Fruit fly (Drosophila melanogaster) whole organism, pupa: ENCODE results near the gene CG17118.

Experiments
- CG10348 ChIP-seq: fragments of 200-800 bp; sonication (Bioruptor generic); IDR thresholded peaks from 2 replicates; pipeline ENCODE4 v1.3.6; 2022; ENCODE audit warnings: missing biosample characterization, missing genetic modification characterization
- CG12605 ChIP-seq: fragments of 200-800 bp; sonication (Bioruptor generic); IDR thresholded peaks from 2 replicates; pipeline ENCODE4 v1.3.6; 2022; ENCODE audit warnings: missing biosample characterization, missing genetic modification characterization
- CG13204 ChIP-seq: fragments of 200-800 bp; sonication (Bioruptor generic); optimal IDR thresholded peaks from 2 replicates; lab custom pipeline; 2018; ENCODE audit warnings: missing biosample characterization, mild to moderate bottlenecking, missing genetic modification characterization, moderate library complexity
- CG14655 ChIP-seq: fragments of 200-800 bp; sonication (Bioruptor generic); optimal IDR thresholded peaks from 3 replicates; lab custom pipeline; 2017; ENCODE audit warnings: mild to moderate bottlenecking, missing biosample characterization, missing genetic modification reagents, missing genetic modification characterization
- CG15710 ChIP-seq: fragments of 200-800 bp; sonication (Bioruptor generic); optimal IDR thresholded peaks from 2 replicates; lab custom pipeline; 2018; ENCODE audit warnings: missing biosample characterization, mild to moderate bottlenecking, missing genetic modification characterization, moderate library complexity
- CG17806 ChIP-seq: fragments of 200-800 bp; sonication (Bioruptor generic); optimal IDR thresholded peaks from 2 replicates; lab custom pipeline; 2018; ENCODE audit warnings: missing biosample characterization, mild to moderate bottlenecking, missing genetic modification characterization, moderate library complexity
- CG32121 ChIP-seq: fragments of 200-800 bp; sonication (Bioruptor generic); IDR thresholded peaks from 2 replicates; pipeline ENCODE4 v1.3.6; 2022; ENCODE audit warnings: missing biosample characterization, missing genetic modification characterization
- CG34367 ChIP-seq: fragments of 200-800 bp; sonication (Bioruptor generic); optimal IDR thresholded peaks from 2 replicates; lab custom pipeline; 2018; ENCODE audit warnings: missing biosample characterization, mild to moderate bottlenecking, missing genetic modification characterization
- CG4496 ChIP-seq: fragments of 200-800 bp; sonication (Bioruptor generic); IDR thresholded peaks from 3 replicates; pipeline ENCODE4 v1.3.6; 2022; ENCODE audit warnings: missing biosample characterization, missing genetic modification characterization
- CG8159 ChIP-seq: fragments of 200-800 bp; sonication (Bioruptor generic); optimal IDR thresholded peaks from 3 replicates; lab custom pipeline; 2018; ENCODE audit warnings: missing biosample characterization, mild to moderate bottlenecking, missing genetic modification characterization, moderate library complexity
- CG8301 ChIP-seq: fragments of 200-800 bp; sonication (Bioruptor generic); optimal IDR thresholded peaks from 2 replicates; lab custom pipeline; 2018; ENCODE audit warnings: missing biosample characterization, mild to moderate bottlenecking, missing genetic modification characterization
- CG9948 ChIP-seq: fragments of 200-800 bp; sonication (Bioruptor generic); optimal IDR thresholded peaks from 2 replicates; lab custom pipeline; 2018; ENCODE audit warnings: missing biosample characterization, mild to moderate bottlenecking, missing genetic modification characterization, moderate library complexity
- D1 ChIP-seq: fragments of 200-800 bp; sonication (Bioruptor generic); optimal IDR thresholded peaks from 2 replicates; lab custom pipeline; 2018; ENCODE audit warnings: missing biosample characterization, mild to moderate bottlenecking, missing genetic modification characterization, moderate library complexity
- EcR ChIP-seq: fragments of 200-800 bp; sonication (Bioruptor generic); optimal IDR thresholded peaks from 3 replicates; lab custom pipeline; 2019; ENCODE audit warnings: missing biosample characterization, missing genetic modification characterization, mild to moderate bottlenecking, moderate library complexity, missing genetic modification reagents
- Ets98B ChIP-seq: fragments of 200-800 bp; sonication (Bioruptor generic); IDR thresholded peaks from 2 replicates; pipeline ENCODE4 v1.3.6; 2022; ENCODE audit warnings: missing biosample characterization, missing genetic modification characterization
- Pif1A ChIP-seq: fragments of 200-800 bp; sonication (Bioruptor generic); optimal IDR thresholded peaks from 3 replicates; lab custom pipeline; 2016; ENCODE audit warnings: missing biosample characterization, missing genetic modification characterization
- Pif1B ChIP-seq: fragments of 200-800 bp; sonication (Bioruptor generic); optimal IDR thresholded peaks from 3 replicates; lab custom pipeline; 2016; ENCODE audit warnings: missing biosample characterization, missing genetic modification characterization
- Snoo ChIP-seq: fragments of 200-800 bp; sonication (Bioruptor generic); optimal IDR thresholded peaks from 3 replicates; lab custom pipeline; 2017; ENCODE audit warnings: missing biosample characterization, mild to moderate bottlenecking, missing genetic modification characterization, inconsistent platforms
- fd96Ca ChIP-seq: fragments of 200-800 bp; sonication (Bioruptor generic); IDR thresholded peaks from 3 replicates; pipeline ENCODE4 v1.3.6; 2022; ENCODE audit warnings: missing biosample characterization, missing genetic modification characterization
- gl ChIP-seq: fragments of 200-800 bp; sonication (Bioruptor generic); optimal IDR thresholded peaks from 2 replicates; lab custom pipeline; 2018; ENCODE audit warnings: missing biosample characterization, mild to moderate bottlenecking, missing genetic modification characterization
- rn ChIP-seq: fragments of 200-800 bp; sonication (Bioruptor generic); IDR thresholded peaks from 2 replicates; pipeline ENCODE4 v1.3.6; 2022; ENCODE audit warnings: missing biosample characterization, missing genetic modification characterization

The CG17118 gene

DNA sequence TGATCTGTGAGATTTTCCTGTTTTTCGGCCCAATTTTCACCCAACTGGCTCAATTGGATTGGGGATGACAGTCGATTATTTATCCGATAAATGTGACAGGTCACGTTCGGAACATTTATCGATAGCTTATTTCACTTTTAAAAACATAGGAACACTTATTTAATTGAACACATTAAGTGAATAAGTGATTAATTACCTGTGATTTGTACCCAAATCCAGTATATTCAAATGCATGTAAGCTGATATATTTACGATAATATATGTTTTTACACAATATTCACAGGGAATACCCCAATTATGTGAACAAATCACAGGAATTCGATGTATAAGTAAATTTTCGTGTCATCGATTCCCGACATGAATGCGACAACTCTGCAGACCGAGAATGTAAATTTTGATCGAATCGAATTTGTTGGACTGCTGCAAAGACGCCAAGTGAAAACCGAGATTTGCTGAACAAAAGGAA is 2.3 kb downstream of the CG17118 start, which contains the start of the genes EMC3 and Dpy-30L1:
Gene EMC3, minus strand, starts transcription at position 81 of the 466 bp plus-strand sequence.
Gene Dpy-30L1, plus strand, starts transcription at position 311 of the 466 bp plus-strand sequence.
- TF ChIP-seq CG12605 (no peak), CG13204 (GFP tag; lab: Kevin White, UChicago) (no peak), CG17806 (peak; percentile 35), CG15710 (tag; lab: Kevin White, UChicago) (peak; percentile 53), CG9948 (tag; lab: Kevin White, UChicago) (peak; percentile 5), Ets98B (GFP tag; lab: Robert Waterston, UW) (peak; percentile 43; the same call in 1 of the 2 replicates), EcR (GFP tag; lab: Kevin White, UChicago) (no peak), Snoo (tag; lab: Kevin White, UChicago) (peak; percentile 27), CG4496 (peak; percentile 20; the same call in 1 of the 3 replicates)

- TF ChIP-seq CG4496 (0 out of 3 replicates have a peak, but pooled peaks have one; percentile 16), CG10348 (GFP tag; lab: Robert Waterston, UW) (no peak)
Observed at dm6 chr2L:10735923-10736322, 5.9 kb downstream of the CG17118 start, which contains the start of gene Nup107. Gene Nup107, minus strand, starts transcription at chr2L:10736071.

DNA sequence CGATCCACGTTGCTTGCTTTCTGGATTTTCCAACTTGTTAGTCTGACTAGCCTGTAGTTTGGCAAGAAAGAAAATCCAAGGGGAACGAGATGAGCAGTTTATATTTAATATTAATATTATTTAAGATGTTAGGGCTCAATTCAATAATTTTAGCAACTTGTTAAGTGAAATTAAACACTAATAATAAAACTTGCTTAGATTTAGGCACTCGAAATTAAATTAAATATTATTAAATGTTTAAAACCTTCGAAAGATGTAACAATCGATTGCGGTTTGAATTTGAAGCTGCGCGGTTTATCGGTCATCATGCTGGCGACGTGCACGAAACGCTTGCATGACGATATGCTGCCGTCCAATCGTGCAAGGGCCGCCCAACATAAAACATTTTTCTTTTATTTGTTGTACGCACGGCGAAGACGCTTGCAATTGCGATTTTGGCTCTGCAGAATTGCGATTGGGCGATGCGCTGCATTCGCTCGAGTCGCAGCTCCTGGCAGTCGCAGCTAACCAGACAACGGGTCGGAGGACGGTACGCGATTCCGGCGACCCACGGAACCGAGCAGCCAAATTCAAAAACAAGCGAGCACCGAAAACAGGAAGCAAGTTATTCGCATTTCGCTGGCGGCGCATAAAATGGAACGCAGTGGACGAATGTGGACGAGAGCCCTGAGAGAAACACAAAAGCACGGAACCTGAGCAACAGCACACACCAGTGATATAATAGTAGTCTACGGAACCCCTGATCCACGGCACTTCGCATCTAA is 7.1 kb downstream of the CG17118 start, which contains the start of the genes Vha16-5 and CG12299:
Gene Vha16-5, minus strand, starts transcription at position 51 of the 764 bp plus-strand sequence.
Gene CG12299, plus strand, starts transcription at position 353 of the 764 bp plus-strand sequence.
- TF ChIP-seq fd96Ca (GFP tag; lab: Robert Waterston, UW) = peak; percentile 91
- no peak for TF ChIP-seq CG13204 (GFP tag; lab: Kevin White, UChicago)
- no peak for TF ChIP-seq CG8301 (tag; lab: Kevin White, UChicago)
- peak; percentile 82 for TF ChIP-seq Ets98B (GFP tag; lab: Robert Waterston, UW)
- no peak for TF ChIP-seq D1 (tag; lab: Kevin White, UChicago)
- no peak for TF ChIP-seq CG14655 (GFP tag; lab: Kevin White, UChicago)
- no peak for TF ChIP-seq Pif1A
- peak; percentile 75 for TF ChIP-seq CG4496
- TF ChIP-seq Pif1B (GFP tag; lab: Kevin White, UChicago) = no peak
- no peak for TF ChIP-seq CG9948 (tag; lab: Kevin White, UChicago)
- no peak for TF ChIP-seq CG12605
- TF ChIP-seq CG8159 (tag; lab: Kevin White, UChicago) = peak; percentile 35
- TF ChIP-seq EcR (GFP tag; lab: Kevin White, UChicago) = no peak
- TF ChIP-seq CG15710 (tag; lab: Kevin White, UChicago) = peak; percentile 10
- TF ChIP-seq CG34367 (tag; lab: Kevin White, UChicago) = no peak
- TF ChIP-seq CG10348 (GFP tag; lab: Robert Waterston, UW) = no peak
- TF ChIP-seq Snoo (tag; lab: Kevin White, UChicago) = no peak
- TF ChIP-seq gl (tag; lab: Kevin White, UChicago) = no peak
- no peak for TF ChIP-seq rn (GFP tag; lab: Robert Waterston, UW)
- peak; percentile 21 for TF ChIP-seq CG17806
- TF ChIP-seq CG32121 (GFP tag; lab: Robert Waterston, UW) = peak; percentile 80
- TF ChIP-seq, all 21 proteins: peak for 7

- TF ChIP-seq Pif1A (no peak), CG9948 (tag; lab: Kevin White, UChicago) (no peak), CG34367 (tag; lab: Kevin White, UChicago) (no peak), gl (tag; lab: Kevin White, UChicago) (no peak), CG14655 (GFP tag; lab: Kevin White, UChicago) (no peak), CG15710 (tag; lab: Kevin White, UChicago) (no peak), CG8301 (tag; lab: Kevin White, UChicago) (no peak), CG32121 (GFP tag; lab: Robert Waterston, UW) (no peak), EcR (GFP tag; lab: Kevin White, UChicago) (no peak), fd96Ca (GFP tag; lab: Robert Waterston, UW) (no peak), rn (GFP tag; lab: Robert Waterston, UW) (no peak), D1 (tag; lab: Kevin White, UChicago) (no peak), CG8159 (tag; lab: Kevin White, UChicago) (no peak), CG4496 (no peak), Snoo (tag; lab: Kevin White, UChicago) (no peak), CG12605 (no peak), CG10348 (GFP tag; lab: Robert Waterston, UW) (no peak), CG17806 (no peak)
Observed at dm6 chr2L:10743714-10744113, 13.7 kb downstream of the CG17118 start, which contains the start of gene CG6729. Gene CG6729, minus strand, starts transcription at chr2L:10743935.

DNA sequence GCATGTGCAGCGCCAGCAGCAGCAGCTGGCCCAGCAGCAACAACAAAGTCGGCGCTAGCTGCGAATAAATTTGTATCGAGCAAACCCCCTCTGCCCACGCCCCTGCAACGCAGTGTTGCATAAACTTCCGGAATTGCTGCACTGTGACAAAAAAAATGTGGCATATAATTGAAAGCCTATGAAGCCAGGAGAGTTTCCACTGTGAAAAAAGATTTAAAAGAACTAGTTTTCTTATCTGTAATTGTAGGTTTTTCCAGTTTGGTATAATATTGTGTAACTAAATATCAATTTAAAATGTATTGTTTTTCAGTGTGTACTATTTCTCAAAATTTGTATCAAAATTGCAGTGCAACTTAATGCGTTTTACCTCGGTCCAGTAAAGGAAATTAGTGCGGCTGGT is 18.2 kb downstream of the CG17118 start:
- TF ChIP-seq CG32121 (GFP tag; lab: Robert Waterston, UW) = peak; percentile 74
- peak; percentile 4 for TF ChIP-seq CG17806
- TF ChIP-seq CG4496 = no peak; the same call in 2 of the 3 replicates
- peak; percentile 50 for TF ChIP-seq CG8301 (tag; lab: Kevin White, UChicago)
- TF ChIP-seq Ets98B (GFP tag; lab: Robert Waterston, UW) = peak; percentile 56
